Worm (Caenorhabditis elegans) whole organism, L1 larva: ENCODE results near the gene srd-27.

Experiments
- aly-2 ChIP-seq: fragments of 150-350 bp; optimal IDR thresholded peaks from 2 replicates; lab custom pipeline; 2014; ENCODE audit warnings: missing biosample characterization, missing genetic modification characterization
- ceh-63 ChIP-seq: fragments of 200-800 bp; sonication (Bioruptor generic); optimal IDR thresholded peaks from 2 replicates; lab custom pipeline; 2018; ENCODE audit warnings: mild to moderate bottlenecking, missing genetic modification characterization, missing compliant biosample characterization
- ceh-8 ChIP-seq: fragments of 200-800 bp; sonication (Bioruptor generic); optimal IDR thresholded peaks from 2 replicates; lab custom pipeline; 2018; ENCODE audit warnings: mild to moderate bottlenecking, missing genetic modification characterization, moderate library complexity, missing compliant biosample characterization
- ces-1 ChIP-seq: fragments of 150-350 bp; optimal IDR thresholded peaks from 2 replicates; lab custom pipeline; 2014; ENCODE audit warnings: missing biosample characterization, missing genetic modification reagents, missing genetic modification characterization
- dsc-1 ChIP-seq: sonication (generic microtip); optimal IDR thresholded peaks from 2 replicates; lab custom pipeline; 2016; ENCODE audit warnings: mild to moderate bottlenecking, missing genetic modification characterization, missing compliant biosample characterization
- efl-1 ChIP-seq, 4 experiments: fragments of 150-350 bp; optimal IDR thresholded peaks in 3 of 4; peaks in 1 of 4; 1 replicate in 1 of 4; 2 replicates in 3 of 4; lab custom pipeline; 2014; ENCODE audit warnings: missing biosample characterization in 2 of 4, missing genetic modification characterization in 2 of 4, missing genetic modification reagents in 2 of 4
- egl-13 ChIP-seq: sonication (generic microtip); optimal IDR thresholded peaks from 2 replicates; lab custom pipeline; 2016; ENCODE audit warnings: missing genotype, missing genetic modification reagents, missing genetic modification characterization, missing compliant biosample characterization
- elt-2 ChIP-seq: sonication (generic microtip); optimal IDR thresholded peaks from 2 replicates; lab custom pipeline; 2016; ENCODE audit warnings: missing genetic modification characterization, mild to moderate bottlenecking, inconsistent platforms, missing compliant biosample characterization, missing genetic modification reagents
- fkh-4 ChIP-seq: sonication (generic microtip); optimal IDR thresholded peaks from 2 replicates; lab custom pipeline; 2016; ENCODE audit warnings: missing compliant biosample characterization, missing genetic modification characterization, borderline replicate concordance
- grh-1 ChIP-seq: fragments of 200-800 bp; sonication (Bioruptor generic); IDR thresholded peaks from 2 replicates; pipeline ENCODE4 v1.3.6; 2022; ENCODE audit warnings: missing genetic modification reagents, missing genetic modification characterization, missing compliant biosample characterization
- hpl-2 ChIP-seq: fragments of 150-350 bp; optimal IDR thresholded peaks from 2 replicates; lab custom pipeline; 2014; ENCODE audit warnings: missing biosample characterization, missing genetic modification reagents, missing genetic modification characterization
- lin-13 ChIP-seq: fragments of 150-350 bp; optimal IDR thresholded peaks from 2 replicates; lab custom pipeline; 2014; ENCODE audit warnings: missing biosample characterization, missing genetic modification reagents, missing genetic modification characterization
- lin-14 ChIP-seq: fragments of 200-800 bp; sonication (Bioruptor generic); optimal IDR thresholded peaks from 2 replicates; lab custom pipeline; 2018; ENCODE audit warnings: mild to moderate bottlenecking, missing genetic modification characterization, moderate library complexity, missing compliant biosample characterization
- lin-15B ChIP-seq: fragments of 150-350 bp; sonication (generic microtip); optimal IDR thresholded peaks from 3 replicates; lab custom pipeline; 2014; ENCODE audit warnings: missing biosample characterization, missing genetic modification characterization
- lin-39 ChIP-seq: fragments of 150-350 bp; optimal IDR thresholded peaks from 2 replicates; lab custom pipeline; 2014; ENCODE audit warnings: missing biosample characterization, missing genetic modification reagents, missing genetic modification characterization
- lsy-2 ChIP-seq, 2 experiments: fragments of 150-350 bp; optimal IDR thresholded peaks; 2 replicates each; lab custom pipeline; 2014; ENCODE audit warnings: missing biosample characterization in 2 of 2, missing genetic modification characterization in 2 of 2
- mab-9 ChIP-seq: fragments of 200-800 bp; sonication (Bioruptor generic); IDR thresholded peaks from 2 replicates; pipeline ENCODE4 v1.3.6; 2022; ENCODE audit warnings: missing genetic modification reagents, missing genetic modification characterization, missing compliant biosample characterization
- mdl-1 ChIP-seq, 2 experiments: fragments of 150-350 bp; optimal IDR thresholded peaks; 2 replicates each; lab custom pipeline; 2014 to 2017; ENCODE audit warnings: missing biosample characterization in 2 of 2, missing genetic modification characterization in 2 of 2, inconsistent platforms in 1 of 2
- nhr-19 ChIP-seq: fragments of 200-800 bp; sonication (Bioruptor generic); conservative IDR thresholded peaks from 2 replicates; pipeline ENCODE4 v1.3.6; 2022; ENCODE audit warnings: missing genetic modification characterization, missing compliant biosample characterization
- nhr-47 ChIP-seq: sonication (generic microtip); optimal IDR thresholded peaks from 2 replicates; lab custom pipeline; 2016; ENCODE audit warnings: mild to moderate bottlenecking, missing genetic modification characterization, moderate library complexity, missing compliant biosample characterization
- nhr-77 ChIP-seq: fragments of 150-350 bp; optimal IDR thresholded peaks from 2 replicates; lab custom pipeline; 2014; ENCODE audit warnings: missing biosample characterization, missing genetic modification characterization
- nhr-84 ChIP-seq: sonication (generic microtip); optimal IDR thresholded peaks from 2 replicates; lab custom pipeline; 2017; ENCODE audit warnings: missing biosample characterization, missing genetic modification characterization
- nhr-85 ChIP-seq: sonication (generic microtip); peaks from one replicate; lab custom pipeline; 2016; ENCODE audit warnings: missing genetic modification characterization, inconsistent platforms, missing compliant biosample characterization
- rnt-1 ChIP-seq: sonication (generic microtip); optimal IDR thresholded peaks from 2 replicates; lab custom pipeline; 2016; ENCODE audit warnings: mild to moderate bottlenecking, missing genetic modification characterization, moderate library complexity, missing compliant biosample characterization
- sox-4 ChIP-seq: sonication (generic microtip); optimal IDR thresholded peaks from 2 replicates; lab custom pipeline; 2016; ENCODE audit warnings: missing genetic modification characterization, missing compliant biosample characterization
- swsn-7 ChIP-seq: sonication (generic microtip); optimal IDR thresholded peaks from 2 replicates; lab custom pipeline; 2016; ENCODE audit warnings: missing genetic modification characterization, missing compliant biosample characterization
- tbx-2 ChIP-seq: sonication (generic microtip); optimal IDR thresholded peaks from 2 replicates; lab custom pipeline; 2016; ENCODE audit warnings: missing genetic modification characterization, missing compliant biosample characterization
- unc-30 ChIP-seq: sonication (generic microtip); optimal IDR thresholded peaks from 2 replicates; lab custom pipeline; 2017; ENCODE audit warnings: missing biosample characterization, missing genetic modification characterization
- unc-98 ChIP-seq: fragments of 200-800 bp; sonication (Bioruptor generic); IDR thresholded peaks from 2 replicates; pipeline ENCODE4 v1.3.6; 2022; ENCODE audit warnings: missing genetic modification characterization, missing compliant biosample characterization
- xbp-1 ChIP-seq: sonication (generic microtip); optimal IDR thresholded peaks from 2 replicates; lab custom pipeline; 2016; ENCODE audit warnings: missing genetic modification characterization, missing compliant biosample characterization
- zag-1 ChIP-seq: fragments of 150-350 bp; optimal IDR thresholded peaks from 2 replicates; lab custom pipeline; 2014; ENCODE audit warnings: missing biosample characterization, missing genetic modification characterization
- ztf-11 ChIP-seq, 2 experiments: sonication (generic microtip); optimal IDR thresholded peaks; 2 replicates each; lab custom pipeline; 2016 to 2017; ENCODE audit warnings: missing genetic modification characterization in 2 of 2, missing biosample characterization in 1 of 2, missing compliant biosample characterization in 1 of 2
- ztf-4 ChIP-seq: fragments of 150-350 bp; optimal IDR thresholded peaks from 2 replicates; lab custom pipeline; 2014; ENCODE audit warnings: missing biosample characterization, missing genetic modification characterization

The srd-27 gene

DNA sequence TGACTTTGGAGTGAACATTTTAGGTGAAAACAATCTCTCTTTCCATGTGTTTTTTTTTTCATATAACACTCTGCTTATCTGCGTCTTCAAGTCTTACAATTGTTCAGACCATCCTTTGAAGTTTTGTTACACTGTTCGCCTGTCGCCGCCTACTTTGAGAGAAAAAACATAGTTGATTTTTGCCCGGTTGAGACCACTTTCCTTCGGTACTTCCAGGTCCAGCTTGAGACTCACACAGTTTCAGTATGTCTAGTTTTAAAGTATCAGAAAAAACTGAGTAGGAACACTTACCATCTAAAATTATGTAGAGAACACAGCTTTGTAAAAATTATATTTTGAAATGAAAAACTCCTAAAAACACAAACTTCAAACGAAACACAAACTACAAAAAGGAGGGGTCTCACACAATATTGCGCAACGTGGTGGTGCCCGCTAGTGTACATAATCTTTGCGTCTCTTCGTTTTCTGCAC is 12.8 kb downstream of the srd-27 start, which contains the start of the genes fbxa-69 and F54B8.4 (continued):
- TF ChIP-seq lsy-2 (tag; optimal IDR thresholded peaks at IDR 0.05; lab: Kevin White, UChicago) (no peak), aly-2 (tag; lab: Kevin White, UChicago) (no peak), nhr-47 (tag; lab: Kevin White, UChicago) (no peak), dsc-1 (tag; lab: Kevin White, UChicago) (no peak), lin-39 (no peak)

DNA sequence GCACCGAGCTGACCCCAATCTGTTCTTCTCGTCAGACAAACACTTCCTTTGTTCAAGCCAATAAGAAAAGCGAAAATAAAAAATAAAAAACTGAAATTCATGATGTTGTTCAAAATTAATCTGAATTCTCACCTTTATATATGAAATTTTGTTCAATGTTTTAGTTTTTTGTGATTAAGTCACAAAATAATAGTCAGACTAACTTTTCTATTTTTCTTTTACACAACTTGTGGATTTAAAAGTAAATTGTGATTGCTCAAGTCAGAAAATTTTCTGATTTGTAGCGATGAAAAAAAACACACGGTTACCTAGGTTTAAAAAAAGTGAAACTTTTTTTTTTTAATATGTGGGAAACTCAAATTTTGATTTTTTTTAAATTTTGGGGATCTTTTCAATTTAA is 14.6 kb downstream of the srd-27 start, which contains the start of gene abf-3:
Gene abf-3 (minus strand): TSS at position 101 of the 400 bp plus-strand sequence.
- no peak for TF ChIP-seq lin-13 (GFP tag; lab: Kevin White, UChicago)
- no peak for TF ChIP-seq rnt-1 (tag; lab: Kevin White, UChicago)
- TF ChIP-seq hpl-2 (GFP tag; lab: Kevin White, UChicago) = no peak
- TF ChIP-seq lin-14 (GFP tag; lab: Kevin White, UChicago) = no peak
- no peak for TF ChIP-seq elt-2
- no peak for TF ChIP-seq nhr-84 (tag; lab: Kevin White, UChicago)
- TF ChIP-seq ztf-11 (tag; optimal IDR thresholded peaks at IDR 0.05; lab: Kevin White, UChicago) = no peak
- TF ChIP-seq dsc-1 (tag; lab: Kevin White, UChicago) = no peak
- no peak for TF ChIP-seq aly-2 (tag; lab: Kevin White, UChicago)
- no peak for TF ChIP-seq mdl-1 (tag; optimal IDR thresholded peaks at IDR 0.05; lab: Kevin White, UChicago)
- no peak for TF ChIP-seq sox-4 (tag; lab: Kevin White, UChicago)
- no peak for TF ChIP-seq ztf-4 (tag; lab: Kevin White, UChicago)
- no peak for TF ChIP-seq unc-98 (GFP tag; lab: Robert Waterston, UW)
- no peak for TF ChIP-seq mab-9 (GFP tag; lab: Robert Waterston, UW)
- no peak for TF ChIP-seq ceh-8 (GFP tag; lab: Kevin White, UChicago)
- TF ChIP-seq nhr-85 (tag; lab: Kevin White, UChicago) = no peak
- no peak for TF ChIP-seq fkh-4 (tag; lab: Kevin White, UChicago)
- TF ChIP-seq ces-1 = no peak
- TF ChIP-seq tbx-2 = no peak
- no peak for TF ChIP-seq nhr-19 (GFP tag; lab: Robert Waterston, UW)

DNA sequence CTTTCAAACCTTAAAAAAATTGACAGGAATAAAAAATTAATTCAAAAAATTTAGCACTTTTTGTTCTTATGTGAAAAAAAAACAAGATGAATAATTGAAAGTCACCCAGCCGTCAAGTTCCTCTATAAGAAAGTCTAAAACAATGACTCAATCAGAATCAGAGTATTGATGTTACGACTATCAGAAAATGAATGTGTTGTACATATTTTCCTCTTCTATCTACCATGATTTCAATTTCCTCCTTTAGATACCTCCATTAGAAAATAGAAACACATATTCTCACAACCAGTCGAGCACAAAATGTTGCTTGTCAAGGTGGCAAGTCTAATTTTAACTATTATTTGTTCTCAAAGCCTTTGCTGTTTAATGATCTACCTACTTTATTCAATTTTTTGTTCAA is 16.8 kb downstream of the srd-27 start, which contains the start of gene srbc-48:
Gene srbc-48 (plus strand): TSS at position 301 of the 400 bp plus-strand sequence.
- TF ChIP-seq nhr-47 (tag; lab: Kevin White, UChicago) (no peak), lin-15B (tag; lab: Kevin White, UChicago) (no peak), unc-30 (tag; lab: Kevin White, UChicago) (no peak), ztf-4 (tag; lab: Kevin White, UChicago) (no peak), ceh-63 (GFP tag; lab: Kevin White, UChicago) (no peak)

DNA sequence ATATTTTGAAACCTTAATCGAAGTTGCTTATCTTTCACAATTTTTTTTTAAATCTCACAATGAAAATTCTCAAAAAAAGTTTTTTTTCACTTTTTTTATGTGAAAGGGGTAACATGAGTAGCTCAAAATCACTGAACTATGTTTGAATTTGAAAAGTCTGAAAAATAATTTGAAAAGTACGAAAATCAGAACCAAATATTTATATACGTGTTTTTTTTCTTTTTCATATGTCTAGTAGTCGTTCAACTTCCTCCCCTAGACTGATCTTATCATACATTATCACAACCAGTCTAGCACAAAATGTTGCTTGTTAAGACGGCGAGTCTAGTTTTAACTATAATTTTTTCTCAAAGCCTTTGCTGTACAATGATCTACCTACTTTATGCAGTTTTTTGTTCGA is 18.2 kb downstream of the srd-27 start, which contains the start of gene srbc-49:
Gene srbc-49 (plus strand): TSS at position 301 of the 400 bp plus-strand sequence.
- TF ChIP-seq efl-1 (optimal IDR thresholded peaks at IDR 0.05; lab: Kevin White, UChicago) = no peak
- TF ChIP-seq efl-1 (GFP tag; optimal IDR thresholded peaks at IDR 0.05 in 1 of 2; lab: Kevin White, UChicago) = peak in 1 of 2 experiments; percentile 42
- no peak for TF ChIP-seq mab-9 (GFP tag; lab: Robert Waterston, UW)
- TF ChIP-seq zag-1 = no peak
- TF ChIP-seq swsn-7 (tag; lab: Kevin White, UChicago) = no peak

DNA sequence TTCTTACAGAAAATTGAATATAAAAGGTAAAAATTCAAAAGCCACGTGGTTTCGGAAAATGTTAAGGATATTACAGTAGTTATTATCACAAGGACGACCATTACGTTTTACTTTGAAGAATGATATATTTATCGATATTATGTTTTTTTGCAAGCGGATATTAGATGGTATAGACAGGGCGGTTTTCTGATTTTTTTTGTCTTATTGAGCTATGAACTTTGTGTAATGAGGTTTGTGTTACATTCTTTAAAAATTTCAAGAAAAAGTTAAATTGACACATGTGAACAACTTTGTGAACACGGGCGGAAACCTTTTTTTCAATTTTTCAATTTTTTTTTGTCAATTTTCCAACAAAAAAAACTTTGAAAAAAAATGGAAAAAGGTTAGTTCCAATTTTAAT is 21.7 kb downstream of the srd-27 start, which contains the start of gene srbc-50:
Gene srbc-50 (minus strand): TSS at position 101 of the 400 bp plus-strand sequence.
- no peak for TF ChIP-seq xbp-1 (tag; lab: Kevin White, UChicago)

DNA sequence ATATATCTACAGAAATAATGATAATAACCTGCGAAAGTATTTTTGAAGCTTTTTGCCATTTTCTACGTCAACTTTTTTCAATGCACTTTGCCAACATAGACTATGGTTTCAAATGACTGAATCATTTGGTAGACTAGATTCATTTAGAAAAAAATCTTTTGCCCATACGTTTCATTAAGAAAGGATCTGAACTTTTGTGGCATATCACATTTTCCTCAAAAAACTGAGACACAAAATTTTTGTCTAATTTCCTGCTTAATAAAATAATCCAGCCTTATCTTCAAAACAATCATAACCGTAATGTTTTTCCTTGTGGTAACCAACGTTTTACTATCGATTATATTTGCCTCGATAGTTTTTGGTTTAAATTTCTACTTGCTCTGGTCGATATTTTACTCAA is 22.9 kb downstream of the srd-27 start, which contains the start of gene srbc-51:
Gene srbc-51 (plus strand): TSS at position 301 of the 400 bp plus-strand sequence.
- no peak for TF ChIP-seq lin-15B (tag; lab: Kevin White, UChicago)
- no peak for TF ChIP-seq grh-1
- no peak for TF ChIP-seq nhr-77
- no peak for TF ChIP-seq egl-13 (tag; lab: Kevin White, UChicago)
